Worm (Caenorhabditis elegans) whole organism, mixed stage, embryonic: ENCODE data around the gene hbl-1.

ENCODE experiments used
- blmp-1 ChIP-seq: fragments of 150-350 bp; optimal IDR thresholded peaks from 2 replicates; lab custom pipeline; 2014; ENCODE audit warnings: missing biosample characterization, missing genetic modification characterization
- ceh-39 ChIP-seq: fragments of 150-350 bp; optimal IDR thresholded peaks from 2 replicates; lab custom pipeline; 2014; ENCODE audit warnings: missing biosample characterization, missing genetic modification characterization
- ces-1 ChIP-seq: fragments of 150-350 bp; optimal IDR thresholded peaks from 2 replicates; lab custom pipeline; 2014; ENCODE audit warnings: missing biosample characterization, missing genetic modification reagents, missing genetic modification characterization
- drap-1 ChIP-seq: fragments of 200-800 bp; sonication (Bioruptor generic); optimal IDR thresholded peaks from 3 replicates; lab custom pipeline; 2018; ENCODE audit warnings: mild to moderate bottlenecking, missing genetic modification characterization, missing compliant biosample characterization
- lsy-2 ChIP-seq: fragments of 150-350 bp; optimal IDR thresholded peaks from 2 replicates; lab custom pipeline; 2014; ENCODE audit warnings: missing biosample characterization, missing genetic modification characterization
- nhr-12 ChIP-seq: fragments of 150-350 bp; optimal IDR thresholded peaks from 2 replicates; lab custom pipeline; 2014; ENCODE audit warnings: missing biosample characterization, missing genetic modification characterization
- nhr-237 ChIP-seq: fragments of 150-350 bp; optimal IDR thresholded peaks from 2 replicates; lab custom pipeline; 2014; ENCODE audit warnings: missing biosample characterization, missing genetic modification characterization
- nhr-28 ChIP-seq: fragments of 150-350 bp; optimal IDR thresholded peaks from 2 replicates; lab custom pipeline; 2014; ENCODE audit warnings: missing biosample characterization, missing genetic modification characterization

DNA sequence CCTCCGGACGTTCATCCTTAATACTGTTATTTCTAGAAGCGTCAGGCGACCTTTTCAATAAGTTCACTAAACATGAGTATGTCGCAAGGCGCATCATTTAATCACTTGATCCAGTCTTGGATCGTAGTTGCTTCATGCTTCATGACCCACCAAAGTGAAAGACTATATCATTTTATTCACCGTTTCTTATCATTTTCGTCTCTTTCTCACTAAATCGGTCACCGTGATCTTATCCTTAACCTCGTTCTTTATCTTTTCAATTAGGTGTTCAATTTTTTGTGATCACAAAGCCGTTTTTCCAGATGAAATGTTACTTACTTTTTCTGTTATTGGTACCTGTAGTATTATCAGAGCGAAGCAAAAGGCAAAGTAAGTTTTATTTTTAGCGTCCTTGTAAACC, 34.1 kb upstream of the hbl-1 start, which contains the start of gene F46G11.2:
- TF ChIP-seq nhr-12 (tag; lab: Kevin White, UChicago) (no peak), blmp-1 (no peak), ces-1 (GFP tag; lab: Kevin White, UChicago) (no peak), nhr-237 (tag; lab: Kevin White, UChicago) (no peak), drap-1 (GFP tag; lab: Kevin White, UChicago) (no peak), nhr-28 (tag; lab: Kevin White, UChicago) (no peak), ceh-39 (tag; lab: Kevin White, UChicago) (no peak), lsy-2 (tag; lab: Kevin White, UChicago) (no peak)
